Worm (Caenorhabditis elegans) whole organism, early embryonic: ENCODE measurements around the gene R05G6.1.

ENCODE experiments used
- B0310.2 ChIP-seq: sonication (generic microtip); optimal IDR thresholded peaks from 2 replicates; lab custom pipeline; 2016; ENCODE audit warnings: mild to moderate bottlenecking, missing genetic modification characterization, missing compliant biosample characterization
- F13C5.2 ChIP-seq: sonication (generic microtip); optimal IDR thresholded peaks from 2 replicates; lab custom pipeline; 2017; ENCODE audit warnings: mild to moderate bottlenecking, missing genetic modification characterization, inconsistent platforms, missing compliant biosample characterization
- aly-1 ChIP-seq: sonication (generic microtip); optimal IDR thresholded peaks from 2 replicates; lab custom pipeline; 2016; ENCODE audit warnings: missing genetic modification characterization, missing compliant biosample characterization
- ama-1 ChIP-seq: fragments of 150-350 bp; optimal IDR thresholded peaks from 2 replicates; lab custom pipeline; 2014
- ceh-13 ChIP-seq: fragments of 200-800 bp; sonication (Bioruptor generic); optimal IDR thresholded peaks from 2 replicates; lab custom pipeline; 2018; ENCODE audit warnings: mild to moderate bottlenecking, missing genetic modification characterization, missing compliant biosample characterization
- ceh-36 ChIP-seq: sonication (generic microtip); optimal IDR thresholded peaks from 2 replicates; lab custom pipeline; 2016; ENCODE audit warnings: missing genetic modification characterization, inconsistent platforms, missing compliant biosample characterization
- flt-1 ChIP-seq: fragments of 200-800 bp; sonication (Bioruptor generic); IDR thresholded peaks from 2 replicates; pipeline ENCODE4 v1.3.6; 2022; ENCODE audit warnings: missing genetic modification characterization, missing compliant biosample characterization
- hmbx-1 ChIP-seq: sonication (generic microtip); optimal IDR thresholded peaks from 2 replicates; lab custom pipeline; 2016; ENCODE audit warnings: mild to moderate bottlenecking, missing genetic modification characterization, missing compliant biosample characterization
- hmg-4 ChIP-seq: fragments of 200-800 bp; sonication (Bioruptor generic); optimal IDR thresholded peaks from 2 replicates; lab custom pipeline; 2018; ENCODE audit warnings: mild to moderate bottlenecking, missing genetic modification characterization, missing compliant biosample characterization
- hnd-1 ChIP-seq: sonication (generic microtip); optimal IDR thresholded peaks from 2 replicates; lab custom pipeline; 2016; ENCODE audit warnings: missing genetic modification characterization, missing compliant biosample characterization
- pes-1 ChIP-seq: fragments of 200-800 bp; sonication (Bioruptor generic); IDR thresholded peaks from 2 replicates; pipeline ENCODE4 v1.3.6; 2022; ENCODE audit warnings: missing genetic modification reagents, missing genetic modification characterization, missing compliant biosample characterization
- scrt-1 ChIP-seq: fragments of 200-800 bp; sonication (Bioruptor generic); IDR thresholded peaks from 2 replicates; pipeline ENCODE4 v1.3.6; 2022; ENCODE audit warnings: missing genetic modification characterization, missing compliant biosample characterization
- sea-1 ChIP-seq: fragments of 200-800 bp; sonication (Bioruptor generic); conservative IDR thresholded peaks from 2 replicates; pipeline ENCODE4 v1.3.6; 2022; ENCODE audit warnings: missing genetic modification characterization, missing compliant biosample characterization
- tbx-11 ChIP-seq: fragments of 200-800 bp; sonication (Bioruptor generic); IDR thresholded peaks from 2 replicates; pipeline ENCODE4 v1.3.6; 2022; ENCODE audit warnings: missing genetic modification characterization, missing compliant biosample characterization
- tbx-37 ChIP-seq: fragments of 200-800 bp; sonication (Bioruptor generic); conservative IDR thresholded peaks from 2 replicates; pipeline ENCODE4 v1.3.6; 2022; ENCODE audit warnings: missing genetic modification reagents, missing genetic modification characterization, missing compliant biosample characterization
- tra-4 ChIP-seq: sonication (generic microtip); optimal IDR thresholded peaks from 2 replicates; lab custom pipeline; 2017; ENCODE audit warnings: missing genetic modification characterization, missing compliant biosample characterization

The R05G6.1 gene

DNA sequence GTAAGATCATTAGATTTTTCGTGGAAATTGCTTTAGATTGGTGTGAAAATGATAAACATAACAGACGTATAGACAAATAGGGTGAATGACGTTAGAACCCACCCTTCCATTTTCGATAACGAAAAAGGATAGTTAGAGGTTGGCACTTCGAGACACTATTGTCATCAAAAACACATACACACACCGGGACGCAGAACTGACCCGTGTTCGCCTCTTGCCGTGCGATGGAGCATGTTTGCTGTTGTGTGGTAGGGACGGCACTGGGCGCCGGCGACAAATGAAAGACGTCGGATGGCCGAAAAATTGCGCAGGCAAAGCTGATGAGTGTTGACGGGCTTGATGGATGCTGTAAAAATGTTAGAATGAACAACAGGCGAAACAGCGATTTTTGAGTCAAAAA, 17.4 kb downstream of the R05G6.1 start:
- TF ChIP-seq hnd-1 (tag; lab: Kevin White, UChicago): no peak
- TF ChIP-seq tbx-37 (GFP tag; lab: Robert Waterston, UW): 0 out of 2 replicates have a peak, but pooled peaks have one; percentile 27
- no peak for TF ChIP-seq ceh-13 (GFP tag; lab: Kevin White, UChicago)
- TF ChIP-seq aly-1 (tag; lab: Kevin White, UChicago): no peak
- TF ChIP-seq B0310.2 (tag; lab: Kevin White, UChicago): no peak
- no peak for TF ChIP-seq scrt-1 (GFP tag; lab: Robert Waterston, UW)

ce11 chrIV:7550445-7550844, 18.0 kb downstream of the R05G6.1 start, which contains the start of gene pam-1:
TSS of gene pam-1 (minus strand) at chrIV:7550812.
- TF ChIP-seq tbx-37 (GFP tag; lab: Robert Waterston, UW): no peak
- no peak for TF ChIP-seq tra-4 (tag; lab: Kevin White, UChicago)
- TF ChIP-seq sea-1: no peak
- no peak for TF ChIP-seq pes-1 (GFP tag; lab: Robert Waterston, UW)
- TF ChIP-seq ceh-13 (GFP tag; lab: Kevin White, UChicago): no peak
- TF ChIP-seq F13C5.2 (tag; lab: Kevin White, UChicago): no peak
- TF ChIP-seq hmbx-1 (tag; lab: Kevin White, UChicago): no peak
- TF ChIP-seq hnd-1 (tag; lab: Kevin White, UChicago): no peak
- TF ChIP-seq ceh-36: no peak

- TF ChIP-seq sea-1 (no peak), hmbx-1 (tag; lab: Kevin White, UChicago) (no peak), pes-1 (GFP tag; lab: Robert Waterston, UW) (no peak)
These were observed 18.8 kb downstream of the R05G6.1 start for ce11 chrIV:7551254-7551653.

DNA sequence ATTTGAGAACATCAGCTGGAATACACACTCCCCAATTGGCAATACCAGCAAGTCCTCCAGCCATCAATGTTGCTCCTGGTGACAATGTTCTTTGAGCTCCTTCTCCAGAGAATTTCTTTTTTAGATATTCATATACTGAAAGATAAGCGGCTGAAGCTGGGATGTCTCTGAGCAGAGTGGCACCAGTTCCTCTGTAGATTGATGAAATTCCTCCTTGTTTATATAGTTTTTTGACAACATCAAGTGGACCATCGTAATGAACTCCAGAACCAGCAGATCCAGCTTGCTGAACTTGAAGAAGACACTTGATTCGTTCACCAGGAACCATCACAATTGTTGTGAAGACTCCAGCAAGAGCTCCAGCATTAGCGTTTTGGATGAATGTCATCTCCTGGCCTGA, 19.6 kb downstream of the R05G6.1 start:
- TF ChIP-seq ceh-36 (no peak), sea-1 (no peak), flt-1 (GFP tag; lab: Robert Waterston, UW) (no peak), tbx-11 (GFP tag; lab: Robert Waterston, UW) (no peak), pes-1 (GFP tag; lab: Robert Waterston, UW) (no peak)

- TF ChIP-seq hmbx-1 (tag; lab: Kevin White, UChicago) (no peak), sea-1 (no peak), ama-1 (lab: Kevin White, UChicago) (no peak), hmg-4 (GFP tag; lab: Kevin White, UChicago) (no peak), ceh-13 (GFP tag; lab: Kevin White, UChicago) (no peak), F13C5.2 (tag; lab: Kevin White, UChicago) (no peak), tbx-11 (GFP tag; lab: Robert Waterston, UW) (no peak), hnd-1 (tag; lab: Kevin White, UChicago) (no peak), pes-1 (GFP tag; lab: Robert Waterston, UW) (no peak), aly-1 (tag; lab: Kevin White, UChicago) (no peak), tbx-37 (GFP tag; lab: Robert Waterston, UW) (no peak), scrt-1 (GFP tag; lab: Robert Waterston, UW) (no peak)
These were observed 20.6 kb downstream of the R05G6.1 start, which contains the start of gene dif-1 for ce11 chrIV:7552958-7553553. TSS of gene dif-1 (minus strand) at chrIV:7553008.

ce11 chrIV:7554351-7554750, 21.9 kb downstream of the R05G6.1 start, which contains the start of gene F49E8.6:
TSS of gene F49E8.6 (minus strand) at chrIV:7554667.
- TF ChIP-seq sea-1 (no peak), tbx-37 (GFP tag; lab: Robert Waterston, UW) (no peak), hnd-1 (tag; lab: Kevin White, UChicago) (no peak), hmbx-1 (tag; lab: Kevin White, UChicago) (no peak)

DNA sequence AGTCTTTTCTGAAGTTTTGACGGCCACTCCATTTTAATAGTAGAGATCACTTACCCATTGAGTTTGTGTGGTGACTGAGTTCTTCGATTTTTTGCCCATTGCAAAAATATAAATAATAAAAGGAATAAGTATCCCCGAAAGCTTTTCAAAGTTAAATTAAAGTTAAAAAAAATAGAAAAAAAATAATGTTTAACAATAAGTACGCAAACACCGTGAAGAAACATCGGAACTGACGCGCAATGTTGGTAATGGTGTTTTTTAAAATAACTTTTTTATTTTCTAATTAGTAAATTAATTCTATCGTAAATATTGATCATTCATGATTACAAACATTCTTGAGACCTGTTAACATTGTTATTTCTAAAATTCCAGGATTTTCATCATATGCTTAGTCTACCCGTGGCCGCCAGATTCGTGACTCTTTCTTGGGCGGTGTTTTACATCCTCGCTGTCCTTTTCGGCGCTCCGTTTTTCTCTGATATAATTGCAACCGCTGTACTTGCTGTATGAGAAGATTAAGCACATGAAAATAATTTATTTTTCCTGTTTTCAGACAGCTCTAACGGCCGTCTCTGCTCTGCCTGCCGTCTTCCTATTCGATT, 23.9 kb downstream of the R05G6.1 start, which contains the start of the genes F49E8.7, F49E8.8 and nprl-2:
F49E8.7 (minus strand) TSS at position 101 of the 602 bp plus-strand sequence.
F49E8.8 (plus strand) TSS at position 373 of the 602 bp plus-strand sequence.
nprl-2 (plus strand) TSS at position 552 of the 602 bp plus-strand sequence.
- no peak for TF ChIP-seq B0310.2 (tag; lab: Kevin White, UChicago)
- no peak for TF ChIP-seq aly-1 (tag; lab: Kevin White, UChicago)
- no peak for TF ChIP-seq ceh-13 (GFP tag; lab: Kevin White, UChicago)
- no peak for TF ChIP-seq flt-1 (GFP tag; lab: Robert Waterston, UW)
- TF ChIP-seq hmbx-1 (tag; lab: Kevin White, UChicago): no peak
- no peak for TF ChIP-seq tra-4 (tag; lab: Kevin White, UChicago)
- TF ChIP-seq tbx-11 (GFP tag; lab: Robert Waterston, UW): no peak
- no peak for TF ChIP-seq F13C5.2 (tag; lab: Kevin White, UChicago)
- no peak for TF ChIP-seq sea-1
- TF ChIP-seq ceh-36: no peak
- no peak for TF ChIP-seq hnd-1 (tag; lab: Kevin White, UChicago)
- no peak for TF ChIP-seq ama-1 (lab: Kevin White, UChicago)

DNA sequence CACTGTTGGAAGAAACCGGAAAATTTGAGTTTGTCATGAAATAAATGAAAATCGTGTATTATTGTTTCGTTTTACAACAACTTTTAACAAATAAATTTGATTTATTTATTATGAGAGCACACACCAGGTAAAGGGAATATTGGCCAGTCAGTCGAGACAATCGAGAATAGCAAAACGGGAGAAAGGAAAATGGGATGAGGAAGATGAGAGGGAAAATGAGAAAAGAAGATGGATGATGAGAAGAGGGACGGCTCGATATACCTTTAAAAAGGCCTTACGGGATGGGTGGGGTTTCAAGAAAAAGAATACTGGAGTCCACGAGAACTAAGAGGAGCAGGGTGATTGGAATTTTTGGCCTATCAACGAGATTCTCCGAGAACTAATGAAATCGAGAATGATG, 26.2 kb downstream of the R05G6.1 start:
- no peak for TF ChIP-seq hmbx-1 (tag; lab: Kevin White, UChicago)
- TF ChIP-seq ceh-13 (GFP tag; lab: Kevin White, UChicago): no peak
- TF ChIP-seq B0310.2 (tag; lab: Kevin White, UChicago): no peak
